Worm (Caenorhabditis elegans) whole organism, L4 larva: ENCODE results near the gene rde-8.

Source experiments
- ama-1 ChIP-seq: fragments of 150-350 bp; optimal IDR thresholded peaks from 2 replicates; lab custom pipeline; 2014; ENCODE audit warnings: inconsistent platforms, mixed read lengths
- attf-4 ChIP-seq: sonication (generic microtip); optimal IDR thresholded peaks from 3 replicates; lab custom pipeline; 2017; ENCODE audit warnings: missing biosample characterization, missing genetic modification characterization
- ceh-32 ChIP-seq: sonication (generic microtip); optimal IDR thresholded peaks from 2 replicates; lab custom pipeline; 2016; ENCODE audit warnings: mild to moderate bottlenecking, missing genetic modification characterization, missing compliant biosample characterization; ENCODE audit not compliant: poor library complexity
- jun-1 ChIP-seq: fragments of 150-350 bp; optimal IDR thresholded peaks from 2 replicates; lab custom pipeline; 2014; ENCODE audit warnings: missing biosample characterization, missing genetic modification reagents, missing genetic modification characterization
- lir-3 ChIP-seq: sonication (generic microtip); optimal IDR thresholded peaks from 2 replicates; lab custom pipeline; 2016; ENCODE audit warnings: mild to moderate bottlenecking, missing genetic modification characterization, missing compliant biosample characterization
- mep-1 ChIP-seq: fragments of 150-350 bp; sonication (generic microtip); optimal IDR thresholded peaks from 3 replicates; lab custom pipeline; 2014; ENCODE audit warnings: missing biosample characterization, missing genetic modification characterization
- skn-1 ChIP-seq: fragments of 150-350 bp; optimal IDR thresholded peaks from 2 replicates; lab custom pipeline; 2014; ENCODE audit warnings: missing biosample characterization, missing genetic modification characterization
- tra-1 ChIP-seq: fragments of 200-800 bp; sonication (Bioruptor generic); IDR thresholded peaks from 2 replicates; pipeline ENCODE4 v1.3.6; 2022; ENCODE audit warnings: missing genetic modification reagents, missing genetic modification characterization, missing compliant biosample characterization
- unc-62 ChIP-seq, 3 experiments: fragments of 150-350 bp in 1 of 3; sonication (generic microtip); optimal IDR thresholded peaks in 2 of 3; peaks in 1 of 3; 1 replicate in 1 of 3; 2 replicates in 2 of 3; lab custom pipeline; 2014 to 2017; ENCODE audit warnings: missing biosample characterization in 3 of 3, missing genetic modification characterization in 3 of 3, missing genetic modification reagents in 3 of 3, missing genotype in 1 of 3
- zfp-2 ChIP-seq: sonication (generic microtip); optimal IDR thresholded peaks from 2 replicates; lab custom pipeline; 2016; ENCODE audit warnings: mild to moderate bottlenecking, missing genetic modification characterization, missing compliant biosample characterization

DNA sequence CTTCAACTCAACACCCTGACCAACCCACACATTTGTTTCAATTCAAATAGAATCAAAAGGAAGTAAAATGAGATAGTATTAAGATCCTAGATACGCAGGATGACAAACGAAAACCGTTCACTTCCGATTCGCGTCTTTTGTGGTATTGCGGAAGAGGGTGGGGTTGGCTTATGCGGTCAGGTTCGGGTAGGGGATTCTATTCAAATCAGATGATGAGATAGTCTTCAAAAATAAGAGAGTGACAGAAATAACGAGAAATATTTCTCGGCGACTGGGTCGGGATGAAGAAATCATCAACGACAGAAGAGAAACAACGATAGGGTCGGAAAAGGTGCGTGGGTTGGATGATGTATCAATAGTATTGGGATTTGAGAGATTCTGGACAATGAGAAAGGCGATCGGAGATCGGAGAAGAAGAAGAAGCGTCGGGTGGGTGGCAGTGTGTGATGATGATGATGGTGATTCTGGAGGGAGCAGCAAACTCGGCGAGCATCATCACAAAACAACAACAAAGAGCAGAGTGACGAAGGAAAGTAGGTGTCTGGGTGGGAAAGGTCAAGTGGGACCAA, 7.6 kb downstream of the rde-8 start:
- peak in 1 of 2 experiments; percentile 67 for TF ChIP-seq unc-62 (GFP tag; optimal IDR thresholded peaks at IDR 0.05 in 1 of 2; lab: Kevin White, UChicago)
- no peak for TF ChIP-seq unc-62 (tag; optimal IDR thresholded peaks at IDR 0.05; lab: Kevin White, UChicago)
- no peak for TF ChIP-seq jun-1
- no peak for TF ChIP-seq ceh-32 (tag; lab: Kevin White, UChicago)
- no peak for TF ChIP-seq lir-3
- no peak for TF ChIP-seq skn-1 (tag; lab: Kevin White, UChicago)
- no peak for TF ChIP-seq mep-1 (tag; lab: Kevin White, UChicago)
- TF ChIP-seq attf-4 (tag; lab: Kevin White, UChicago): no peak
- no peak for TF ChIP-seq ama-1 (lab: Kevin White, UChicago)
- TF ChIP-seq zfp-2 (tag; lab: Kevin White, UChicago): no peak
- TF ChIP-seq tra-1: no peak
